Worm (Caenorhabditis elegans): ENCODE results near the gene phy-4.

ce11 chrV:19512260-19512947 lies 1.0 kb downstream of the phy-4 start, which contains the start of gene Y43F8B.19:
- TF ChIP-seq dmd-4 (tag; optimal IDR thresholded peaks at IDR 0.05; ENCODE audit: borderline replicate concordance) (no peak), ceh-31 (tag; optimal IDR thresholded peaks at IDR 0.05) (no peak), ceh-34 (tag; optimal IDR thresholded peaks at IDR 0.05) (no peak), ttx-3 (tag; optimal IDR thresholded peaks at IDR 0.05) (no peak), lim-6 (tag; optimal IDR thresholded peaks at IDR 0.05) (no peak), tbx-2 (tag; optimal IDR thresholded peaks at IDR 0.05) (no peak), ztf-16 (tag; optimal IDR thresholded peaks at IDR 0.05) (no peak), C38D4.7 (GFP tag; optimal IDR thresholded peaks at IDR 0.05) (no peak), ets-4 (tag; optimal IDR thresholded peaks at IDR 0.05) (no peak), pax-1 (tag; optimal IDR thresholded peaks at IDR 0.05) (no peak), hlh-30 (tag; optimal IDR thresholded peaks at IDR 0.05; ENCODE audit: insufficient read depth) (no peak)
